Worm (Caenorhabditis elegans) whole organism, L4/young adult: Measurements from ENCODE around the gene F11A5.5.

Experiments used
- W03F9.2 ChIP-seq: fragments of 150-350 bp; optimal IDR thresholded peaks from 2 replicates; lab custom pipeline; 2014; ENCODE audit warnings: missing biosample characterization, missing genetic modification characterization
- him-1 ChIP-seq: sonication (generic microtip); optimal IDR thresholded peaks from 2 replicates; lab custom pipeline; 2016; ENCODE audit warnings: missing genotype, missing genetic modification reagents, missing genetic modification characterization, missing compliant biosample characterization

- TF ChIP-seq him-1 (tag; lab: Kevin White, UChicago) (no peak), W03F9.2 (tag; lab: Kevin White, UChicago) (no peak)
Measured at ce11 chrV:16158391-16158790, 39.7 kb upstream of the F11A5.5 start, which contains the start of gene str-99.
